Worm (Caenorhabditis elegans) whole organism, late embryonic: ENCODE results near the gene C54F6.17.

Source experiments
- F13H6.1 ChIP-seq: sonication (generic microtip); optimal IDR thresholded peaks from 2 replicates; lab custom pipeline; 2016; ENCODE audit warnings: missing genetic modification characterization, missing compliant biosample characterization
- dve-1 ChIP-seq: sonication (generic microtip); optimal IDR thresholded peaks from 2 replicates; lab custom pipeline; 2017; ENCODE audit warnings: antibody characterized with exemption, mild to moderate bottlenecking, missing genetic modification characterization, missing compliant biosample characterization
- fkh-10 ChIP-seq: fragments of 150-350 bp; optimal IDR thresholded peaks from 2 replicates; lab custom pipeline; 2014; ENCODE audit warnings: missing biosample characterization, missing genetic modification reagents, missing genetic modification characterization
- lim-6 ChIP-seq: sonication (generic microtip); optimal IDR thresholded peaks from 2 replicates; lab custom pipeline; 2016; ENCODE audit warnings: missing genetic modification characterization, missing compliant biosample characterization
- nfya-1 ChIP-seq: sonication (generic microtip); optimal IDR thresholded peaks from 2 replicates; lab custom pipeline; 2017; ENCODE audit warnings: missing genetic modification characterization, mild to moderate bottlenecking, missing compliant biosample characterization, antibody characterized with exemption, moderate library complexity
- nhr-11 ChIP-seq: fragments of 150-350 bp; optimal IDR thresholded peaks from 2 replicates; lab custom pipeline; 2014; ENCODE audit warnings: missing biosample characterization, missing genetic modification characterization
- pha-4 ChIP-seq: fragments of 150-350 bp; optimal IDR thresholded peaks from 2 replicates; lab custom pipeline; 2018; ENCODE audit warnings: missing biosample characterization, missing genetic modification reagents, missing genetic modification characterization
- pqm-1 ChIP-seq: sonication (generic microtip); optimal IDR thresholded peaks from 2 replicates; lab custom pipeline; 2016; ENCODE audit warnings: missing genetic modification characterization, missing compliant biosample characterization
- tbx-7 ChIP-seq: sonication (generic microtip); optimal IDR thresholded peaks from 2 replicates; lab custom pipeline; 2016; ENCODE audit warnings: missing genotype, missing genetic modification characterization, missing compliant biosample characterization

ce11 chrV:7545187-7545586, 17.9 kb downstream of the C54F6.17 start, which contains the start of the genes C54F6.19 and nhx-3:
- no peak for TF ChIP-seq pqm-1 (tag; lab: Kevin White, UChicago)
- no peak for TF ChIP-seq tbx-7 (tag; lab: Kevin White, UChicago)
- no peak for TF ChIP-seq fkh-10
- no peak for TF ChIP-seq nhr-11 (tag; lab: Kevin White, UChicago)
- TF ChIP-seq dve-1 (tag; lab: Kevin White, UChicago), result no peak
- TF ChIP-seq pha-4, result no peak
- TF ChIP-seq nfya-1 (tag; lab: Kevin White, UChicago), result no peak
- no peak for TF ChIP-seq lim-6 (tag; lab: Kevin White, UChicago)
- no peak for TF ChIP-seq F13H6.1
